Fruit fly (Drosophila melanogaster): ENCODE measurements around the gene rdgA.

rdgA gene

dm6 chrX:8863554-8864498 lies 43.0 kb upstream of the rdgA start (continued):
- TF ChIP-seq HLH54F (GFP tag; optimal IDR thresholded peaks at IDR 0.05) = peak; percentile 22
- peak; percentile 84 for TF ChIP-seq E2f1 (GFP tag; IDR thresholded peaks at IDR 0.05)
- no peak for TF ChIP-seq ash1 (GFP tag; optimal IDR thresholded peaks at IDR 0.05)
- TF ChIP-seq fru (optimal IDR thresholded peaks at IDR 0.05) = no peak
- no peak for TF ChIP-seq jing (GFP tag; optimal IDR thresholded peaks at IDR 0.05)
- peak; percentile 54 for TF ChIP-seq CrebB (tag; optimal IDR thresholded peaks at IDR 0.05)
- TF ChIP-seq CG9797 (GFP tag; optimal IDR thresholded peaks at IDR 0.05) = peak; percentile 3
- TF ChIP-seq CG5953 (GFP tag; IDR thresholded peaks at IDR 0.05) = no peak
- TF ChIP-seq Dip2 (GFP tag; IDR thresholded peaks at IDR 0.05) = no peak
- peak in 1 of 3 experiments; percentile 37 for TF ChIP-seq Stat92E (GFP tag; optimal IDR thresholded peaks at IDR 0.05)
- TF ChIP-seq nau (GFP tag; optimal IDR thresholded peaks at IDR 0.05) = no peak
- peak; percentile 92 for TF ChIP-seq ci (GFP tag; IDR thresholded peaks at IDR 0.05)
- TF ChIP-seq CG4282 (GFP tag; optimal IDR thresholded peaks at IDR 0.05) = peak; percentile 53
- peak; percentile 89 for TF ChIP-seq vvl (GFP tag; IDR thresholded peaks at IDR 0.05)
- peak; percentile 53 for TF ChIP-seq MTF-1 (GFP tag; optimal IDR thresholded peaks at IDR 0.05; ENCODE audit: borderline replicate concordance)
- TF ChIP-seq CG34422 (GFP tag; IDR thresholded peaks at IDR 0.05) = peak; percentile 81; the same call in 2 of the 3 replicates
- peak; percentile 84 for TF ChIP-seq zf30C (GFP tag; optimal IDR thresholded peaks at IDR 0.05)
- no peak for TF ChIP-seq tup (GFP tag; optimal IDR thresholded peaks at IDR 0.05)
- TF ChIP-seq p53 (GFP tag; optimal IDR thresholded peaks at IDR 0.05) = no peak
- peak; percentile 36; the same call in 1 of the 2 replicates for TF ChIP-seq Bgb (GFP tag; IDR thresholded peaks at IDR 0.05; ENCODE audit: partially characterized antibody)
- no peak for TF ChIP-seq Bteb2 (GFP tag; optimal IDR thresholded peaks at IDR 0.05)
- TF ChIP-seq Gug (GFP tag; IDR thresholded peaks at IDR 0.05) = peak; percentile 41; the same call in 1 of the 4 replicates
- peak; percentile 82 for TF ChIP-seq CG14667 (GFP tag; IDR thresholded peaks at IDR 0.05)
- peak; percentile 76 for TF ChIP-seq Sox102F (GFP tag; optimal IDR thresholded peaks at IDR 0.05)
- TF ChIP-seq Sry-β (GFP tag; optimal IDR thresholded peaks at IDR 0.05) = no peak
- no peak for TF ChIP-seq vfl (GFP tag; optimal IDR thresholded peaks at IDR 0.05)

dm6 chrX:8866256-8866655 lies 40.6 kb upstream of the rdgA start:
- TF ChIP-seq CG7839 (tag; optimal IDR thresholded peaks at IDR 0.05) (peak; percentile 53), dysf (GFP tag; IDR thresholded peaks at IDR 0.05) (no peak), CG9932 (GFP tag; IDR thresholded peaks at IDR 0.05) (peak; percentile 47; the same call in 1 of the 2 replicates), CG9437 (GFP tag; optimal IDR thresholded peaks at IDR 0.05) (no peak), zen (tag; optimal IDR thresholded peaks at IDR 0.05) (no peak), dmrt11E (tag; optimal IDR thresholded peaks at IDR 0.05) (no peak), B-H1 (GFP tag; IDR thresholded peaks at IDR 0.05) (no peak), CG17328 (GFP tag; IDR thresholded peaks at IDR 0.05) (no peak), CG12391 (tag; optimal IDR thresholded peaks at IDR 0.05) (peak; percentile 27), dmrt99B (tag; optimal IDR thresholded peaks at IDR 0.05) (peak; percentile 32), CG6689 (GFP tag; IDR thresholded peaks at IDR 0.05) (peak; percentile 39; the same call in 1 of the 2 replicates), Rfx (GFP tag; IDR thresholded peaks at IDR 0.05) (0 out of 2 replicates have a peak, but pooled peaks have one; percentile 22), grau (tag; optimal IDR thresholded peaks at IDR 0.05) (peak; percentile 56), Scr (GFP tag; IDR thresholded peaks at IDR 0.05; ENCODE audit: partially characterized antibody) (no peak), CG7556 (GFP tag; optimal IDR thresholded peaks at IDR 0.05) (peak; percentile 21), row (GFP tag; IDR thresholded peaks at IDR 0.05) (peak; percentile 22; the same call in 1 of the 3 replicates), CG12659 (GFP tag; optimal IDR thresholded peaks at IDR 0.05) (peak; percentile 2), bsh (GFP tag; optimal IDR thresholded peaks at IDR 0.05) (peak in 1 of 2 experiments; percentile 28), CG3838 (GFP tag; optimal IDR thresholded peaks at IDR 0.05) (no peak), PHDP (tag; optimal IDR thresholded peaks at IDR 0.05) (peak; percentile 28), Oli (tag; optimal IDR thresholded peaks at IDR 0.05) (peak; percentile 34), fd96Cb (tag; optimal IDR thresholded peaks at IDR 0.05) (peak; percentile 15), CG31441 (GFP tag; IDR thresholded peaks at IDR 0.05) (peak; percentile 51)

Data from whole organism, embryonic.